Worm (Caenorhabditis elegans) whole organism, dauer: ENCODE measurements around the gene dtmk-1.

Experiments
- unc-62 ChIP-seq: sonication (generic microtip); optimal IDR thresholded peaks from 2 replicates; lab custom pipeline; 2017; ENCODE audit warnings: missing biosample characterization, missing genetic modification reagents, missing genetic modification characterization

Gene dtmk-1

ce11 chrII:9951846-9952245, 15.1 kb downstream of the dtmk-1 start:
- TF ChIP-seq unc-62 (GFP tag; lab: Kevin White, UChicago), result no peak

ce11 chrII:9948662-9949061, 18.2 kb downstream of the dtmk-1 start:
- TF ChIP-seq unc-62 (GFP tag; lab: Kevin White, UChicago), result no peak

ce11 chrII:9943837-9944236, 23.1 kb downstream of the dtmk-1 start, which contains the start of gene flad-1:
Gene flad-1 (plus strand): TSS chrII:9944137.
- TF ChIP-seq unc-62 (GFP tag; lab: Kevin White, UChicago), result no peak

- TF ChIP-seq unc-62 (GFP tag; lab: Kevin White, UChicago), result no peak
Observed at ce11 chrII:9943246-9943645, 23.7 kb downstream of the dtmk-1 start.

ce11 chrII:9940430-9940829, 26.5 kb downstream of the dtmk-1 start, which contains the start of gene ufd-3:
Gene ufd-3 (plus strand): TSS chrII:9940753.
- TF ChIP-seq unc-62 (GFP tag; lab: Kevin White, UChicago), result no peak

ce11 chrII:9938877-9939276, 28.0 kb downstream of the dtmk-1 start, which contains the start of the genes C05C10.7 and C05C10.5:
Gene C05C10.7 (minus strand): TSS chrII:9938971.
Gene C05C10.5 (plus strand): TSS chrII:9939040.
- TF ChIP-seq unc-62 (GFP tag; lab: Kevin White, UChicago), result no peak

- no peak for TF ChIP-seq unc-62 (GFP tag; lab: Kevin White, UChicago)
Observed at ce11 chrII:9937611-9938010, 29.3 kb downstream of the dtmk-1 start.

- TF ChIP-seq unc-62 (GFP tag; lab: Kevin White, UChicago), result no peak
Observed at ce11 chrII:9936859-9937258, 30.0 kb downstream of the dtmk-1 start, which contains the start of gene C05C10.3. Gene C05C10.3 (minus strand): TSS chrII:9936893.

- no peak for TF ChIP-seq unc-62 (GFP tag; lab: Kevin White, UChicago)
Observed at ce11 chrII:9935664-9936063, 31.2 kb downstream of the dtmk-1 start.

ce11 chrII:9935044-9935599, 31.8 kb downstream of the dtmk-1 start:
- TF ChIP-seq unc-62 (GFP tag; lab: Kevin White, UChicago), result no peak

- TF ChIP-seq unc-62 (GFP tag; lab: Kevin White, UChicago), result no peak
Observed at ce11 chrII:9934570-9934969, 32.3 kb downstream of the dtmk-1 start.

ce11 chrII:9933947-9934383, 32.9 kb downstream of the dtmk-1 start:
- TF ChIP-seq unc-62 (GFP tag; lab: Kevin White, UChicago), result no peak

ce11 chrII:9931476-9931875, 35.4 kb downstream of the dtmk-1 start, which contains the start of gene pho-11:
Gene pho-11 (plus strand): TSS chrII:9931849.
- TF ChIP-seq unc-62 (GFP tag; lab: Kevin White, UChicago), result no peak

ce11 chrII:9931012-9931411, 35.9 kb downstream of the dtmk-1 start:
- TF ChIP-seq unc-62 (GFP tag; lab: Kevin White, UChicago), result no peak

ce11 chrII:9928470-9928869, 38.4 kb downstream of the dtmk-1 start:
- TF ChIP-seq unc-62 (GFP tag; lab: Kevin White, UChicago), result no peak

ce11 chrII:9921622-9922269, 45.2 kb downstream of the dtmk-1 start, which contains the start of gene C05C10.2:
Gene C05C10.2 (plus strand): TSS chrII:9922219.
- no peak for TF ChIP-seq unc-62 (GFP tag; lab: Kevin White, UChicago)

ce11 chrII:9920468-9920867, 46.4 kb downstream of the dtmk-1 start, which contains the start of gene pho-10:
Gene pho-10 (minus strand): TSS chrII:9920568.
- TF ChIP-seq unc-62 (GFP tag; lab: Kevin White, UChicago), result no peak
